Worm (Caenorhabditis elegans) whole organism, early embryonic: ENCODE measurements around the gene C08F8.6.

Source experiments
- B0310.2 ChIP-seq: sonication (generic microtip); optimal IDR thresholded peaks from 2 replicates; lab custom pipeline; 2016; ENCODE audit warnings: mild to moderate bottlenecking, missing genetic modification characterization, missing compliant biosample characterization
- F13C5.2 ChIP-seq: sonication (generic microtip); optimal IDR thresholded peaks from 2 replicates; lab custom pipeline; 2017; ENCODE audit warnings: mild to moderate bottlenecking, missing genetic modification characterization, inconsistent platforms, missing compliant biosample characterization
- ama-1 ChIP-seq: fragments of 150-350 bp; optimal IDR thresholded peaks from 2 replicates; lab custom pipeline; 2014
- ceh-36 ChIP-seq: sonication (generic microtip); optimal IDR thresholded peaks from 2 replicates; lab custom pipeline; 2016; ENCODE audit warnings: missing genetic modification characterization, inconsistent platforms, missing compliant biosample characterization
- flt-1 ChIP-seq: fragments of 200-800 bp; sonication (Bioruptor generic); IDR thresholded peaks from 2 replicates; pipeline ENCODE4 v1.3.6; 2022; ENCODE audit warnings: missing genetic modification characterization, missing compliant biosample characterization
- hmbx-1 ChIP-seq: sonication (generic microtip); optimal IDR thresholded peaks from 2 replicates; lab custom pipeline; 2016; ENCODE audit warnings: mild to moderate bottlenecking, missing genetic modification characterization, missing compliant biosample characterization
- hmg-4 ChIP-seq: fragments of 200-800 bp; sonication (Bioruptor generic); optimal IDR thresholded peaks from 2 replicates; lab custom pipeline; 2018; ENCODE audit warnings: mild to moderate bottlenecking, missing genetic modification characterization, missing compliant biosample characterization
- hnd-1 ChIP-seq: sonication (generic microtip); optimal IDR thresholded peaks from 2 replicates; lab custom pipeline; 2016; ENCODE audit warnings: missing genetic modification characterization, missing compliant biosample characterization
- pes-1 ChIP-seq: fragments of 200-800 bp; sonication (Bioruptor generic); IDR thresholded peaks from 2 replicates; pipeline ENCODE4 v1.3.6; 2022; ENCODE audit warnings: missing genetic modification reagents, missing genetic modification characterization, missing compliant biosample characterization
- scrt-1 ChIP-seq: fragments of 200-800 bp; sonication (Bioruptor generic); IDR thresholded peaks from 2 replicates; pipeline ENCODE4 v1.3.6; 2022; ENCODE audit warnings: missing genetic modification characterization, missing compliant biosample characterization
- sea-1 ChIP-seq: fragments of 200-800 bp; sonication (Bioruptor generic); conservative IDR thresholded peaks from 2 replicates; pipeline ENCODE4 v1.3.6; 2022; ENCODE audit warnings: missing genetic modification characterization, missing compliant biosample characterization
- tbx-11 ChIP-seq: fragments of 200-800 bp; sonication (Bioruptor generic); IDR thresholded peaks from 2 replicates; pipeline ENCODE4 v1.3.6; 2022; ENCODE audit warnings: missing genetic modification characterization, missing compliant biosample characterization
- tbx-37 ChIP-seq: fragments of 200-800 bp; sonication (Bioruptor generic); conservative IDR thresholded peaks from 2 replicates; pipeline ENCODE4 v1.3.6; 2022; ENCODE audit warnings: missing genetic modification reagents, missing genetic modification characterization, missing compliant biosample characterization
- tra-4 ChIP-seq: sonication (generic microtip); optimal IDR thresholded peaks from 2 replicates; lab custom pipeline; 2017; ENCODE audit warnings: missing genetic modification characterization, missing compliant biosample characterization

DNA sequence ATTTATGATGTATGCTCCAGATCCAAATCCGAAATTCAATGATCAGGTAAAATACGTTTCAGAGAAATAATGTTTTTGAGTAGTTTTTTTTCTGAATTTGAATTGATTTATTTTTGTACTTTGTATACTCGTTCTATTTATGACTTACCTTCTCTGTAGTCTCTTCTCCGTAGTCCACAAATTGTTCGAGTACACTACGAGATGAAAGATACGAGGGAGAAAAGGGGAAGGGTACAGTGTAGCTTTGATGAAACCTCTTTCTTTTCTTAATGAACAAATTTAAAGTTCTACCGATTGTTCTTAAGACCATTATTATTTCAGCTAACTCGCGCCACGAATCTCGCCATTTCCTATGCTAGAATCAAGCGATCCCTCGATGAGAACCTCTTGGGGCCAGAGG, 15.3 kb upstream of the C08F8.6 start:
- TF ChIP-seq ceh-36 (tag; lab: Kevin White, UChicago) = no peak
- TF ChIP-seq B0310.2 (tag; lab: Kevin White, UChicago) = no peak
- TF ChIP-seq flt-1 (GFP tag; lab: Robert Waterston, UW) = no peak
- TF ChIP-seq tbx-37 (GFP tag; lab: Robert Waterston, UW) = no peak
- TF ChIP-seq ama-1 (lab: Kevin White, UChicago) = no peak
- TF ChIP-seq hnd-1 (tag; lab: Kevin White, UChicago) = no peak
- TF ChIP-seq hmg-4 = no peak
- no peak for TF ChIP-seq tbx-11 (GFP tag; lab: Robert Waterston, UW)
- TF ChIP-seq hmbx-1 (tag; lab: Kevin White, UChicago) = no peak
- no peak for TF ChIP-seq pes-1 (GFP tag; lab: Robert Waterston, UW)
- TF ChIP-seq sea-1 (GFP tag; lab: Robert Waterston, UW) = no peak
- TF ChIP-seq scrt-1 = no peak
- TF ChIP-seq tra-4 = no peak
- TF ChIP-seq F13C5.2 (tag; lab: Kevin White, UChicago) = no peak
